Worm (Caenorhabditis elegans) whole organism, midembryonic: ENCODE results near the gene twk-39.

Experiments
- T22C8.4 ChIP-seq: fragments of 200-800 bp; sonication (Bioruptor generic); IDR thresholded peaks from 2 replicates; pipeline ENCODE4 v1.3.6; 2022; ENCODE audit warnings: missing genetic modification characterization, missing compliant biosample characterization
- cog-1 ChIP-seq: sonication (generic microtip); optimal IDR thresholded peaks from 2 replicates; lab custom pipeline; 2016; ENCODE audit warnings: missing genetic modification characterization, missing compliant biosample characterization
- klf-2 ChIP-seq: fragments of 200-800 bp; sonication (Bioruptor generic); conservative IDR thresholded peaks from 2 replicates; pipeline ENCODE4 v1.3.6; 2022; ENCODE audit warnings: missing genetic modification reagents, missing genetic modification characterization, missing compliant biosample characterization

- no peak for TF ChIP-seq T22C8.4 (GFP tag; lab: Robert Waterston, UW)
- TF ChIP-seq cog-1 (tag; lab: Kevin White, UChicago): no peak
- no peak for TF ChIP-seq klf-2
These were observed 19.1 kb downstream of the twk-39 start for ce11 chrIII:11814653-11815052.
